Fruit fly (Drosophila melanogaster): ENCODE data around the gene Npc2e.
A peak's percentile ranks its signal among the peaks of the same experiment; 100 is the strongest.

Npc2e gene

dm6 chr3R:10042664-10043372, 10.3 kb upstream of the Npc2e start, which contains the start of the genes Mical and CG3909 (continued):
- TF ChIP-seq Ssrp (tag; optimal IDR thresholded peaks at IDR 0.05) (peak; percentile 83), CG18764 (GFP tag; optimal IDR thresholded peaks at IDR 0.05) (peak; percentile 79), Ets65A (GFP tag) (peak; percentile 90), az2 (GFP tag; optimal IDR thresholded peaks at IDR 0.05) (peak; percentile 86), danr (GFP tag; IDR thresholded peaks at IDR 0.05) (0 out of 2 replicates have a peak, but pooled peaks have one; percentile 30), CG30431 (GFP tag; optimal IDR thresholded peaks at IDR 0.05) (peak; percentile 35), mam (GFP tag; optimal IDR thresholded peaks at IDR 0.05) (peak; percentile 65), CG5180 (GFP tag; optimal IDR thresholded peaks at IDR 0.05) (peak; percentile 32), unpg (GFP tag; optimal IDR thresholded peaks at IDR 0.05) (peak; percentile 88), gsb (GFP tag; IDR thresholded peaks at IDR 0.05) (peak; percentile 76), da (GFP tag; optimal IDR thresholded peaks at IDR 0.05) (no peak), onecut (GFP tag; IDR thresholded peaks at IDR 0.05) (peak; percentile 51), CG11456 (GFP tag; IDR thresholded peaks at IDR 0.05) (peak; percentile 91), luna (GFP tag; optimal IDR thresholded peaks at IDR 0.05) (no peak), Pdp1 (GFP tag; optimal IDR thresholded peaks at IDR 0.05) (peak; percentile 60 to 91), gcm2 (GFP tag; optimal IDR thresholded peaks at IDR 0.05) (peak; percentile 13), sd (tag; optimal IDR thresholded peaks at IDR 0.05) (peak; percentile 78), so (GFP tag; IDR thresholded peaks at IDR 0.05) (peak; percentile 74), stc (GFP tag; IDR thresholded peaks at IDR 0.05) (peak; percentile 92), twi (tag; optimal IDR thresholded peaks at IDR 0.05) (peak; percentile 70), Kr (GFP tag; optimal IDR thresholded peaks at IDR 0.05) (no peak), yki (optimal IDR thresholded peaks at IDR 0.05) (no peak), nerfin-2 (GFP tag; IDR thresholded peaks at IDR 0.05; ENCODE audit: partially characterized antibody) (peak; percentile 84), Dad (GFP tag; optimal IDR thresholded peaks at IDR 0.05) (no peak), CG10209 (GFP tag; optimal IDR thresholded peaks at IDR 0.05) (peak; percentile 76), CG3407 (GFP tag; optimal IDR thresholded peaks at IDR 0.05) (peak; percentile 52), Dek (tag; optimal IDR thresholded peaks at IDR 0.05) (peak; percentile 89), eve (GFP tag; optimal IDR thresholded peaks at IDR 0.05) (no peak), gro (GFP tag; optimal IDR thresholded peaks at IDR 0.05) (no peak), schlank (tag; optimal IDR thresholded peaks at IDR 0.05) (peak; percentile 24), CG7372 (GFP tag; IDR thresholded peaks at IDR 0.05) (peak; percentile 89), sima (GFP tag; optimal IDR thresholded peaks at IDR 0.05) (no peak), CG2889 (GFP tag; IDR thresholded peaks at IDR 0.05) (peak; percentile 90), br (optimal IDR thresholded peaks at IDR 0.05) (no peak), h (optimal IDR thresholded peaks at IDR 0.05) (no peak), lmd (GFP tag; IDR thresholded peaks at IDR 0.05) (peak; percentile 86), CG17612 (GFP tag; IDR thresholded peaks at IDR 0.05) (peak; percentile 79), CG15011 (GFP tag; optimal IDR thresholded peaks at IDR 0.05) (peak; percentile 14), dm (GFP tag; optimal IDR thresholded peaks at IDR 0.05) (no peak), crc (GFP tag; optimal IDR thresholded peaks at IDR 0.05) (no peak), bigmax (GFP tag; optimal IDR thresholded peaks at IDR 0.05) (no peak), ash1 (GFP tag; optimal IDR thresholded peaks at IDR 0.05) (peak; percentile 26), Atf6 (GFP tag; IDR thresholded peaks at IDR 0.05) (peak; percentile 76), Dll (GFP tag; IDR thresholded peaks at IDR 0.05; ENCODE audit: partially characterized antibody) (peak; percentile 38; the same call in 1 of the 4 replicates), CG3726 (GFP tag; IDR thresholded peaks at IDR 0.05) (peak; percentile 81; the same call in 2 of the 3 replicates), CG10565 (GFP tag; optimal IDR thresholded peaks at IDR 0.05) (no peak), Bgb (GFP tag; IDR thresholded peaks at IDR 0.05; ENCODE audit: partially characterized antibody) (peak; percentile 46), Sox102F (GFP tag; optimal IDR thresholded peaks at IDR 0.05) (peak; percentile 89), Ptx1 (GFP tag; IDR thresholded peaks at IDR 0.05) (peak; percentile 93), CG4854 (GFP tag; optimal IDR thresholded peaks at IDR 0.05) (peak; percentile 7), Fer1 (GFP tag; optimal IDR thresholded peaks at IDR 0.05) (peak; percentile 79)
